Fruit fly (Drosophila melanogaster): ENCODE data around the gene Ddr.

Gene Ddr

DNA sequence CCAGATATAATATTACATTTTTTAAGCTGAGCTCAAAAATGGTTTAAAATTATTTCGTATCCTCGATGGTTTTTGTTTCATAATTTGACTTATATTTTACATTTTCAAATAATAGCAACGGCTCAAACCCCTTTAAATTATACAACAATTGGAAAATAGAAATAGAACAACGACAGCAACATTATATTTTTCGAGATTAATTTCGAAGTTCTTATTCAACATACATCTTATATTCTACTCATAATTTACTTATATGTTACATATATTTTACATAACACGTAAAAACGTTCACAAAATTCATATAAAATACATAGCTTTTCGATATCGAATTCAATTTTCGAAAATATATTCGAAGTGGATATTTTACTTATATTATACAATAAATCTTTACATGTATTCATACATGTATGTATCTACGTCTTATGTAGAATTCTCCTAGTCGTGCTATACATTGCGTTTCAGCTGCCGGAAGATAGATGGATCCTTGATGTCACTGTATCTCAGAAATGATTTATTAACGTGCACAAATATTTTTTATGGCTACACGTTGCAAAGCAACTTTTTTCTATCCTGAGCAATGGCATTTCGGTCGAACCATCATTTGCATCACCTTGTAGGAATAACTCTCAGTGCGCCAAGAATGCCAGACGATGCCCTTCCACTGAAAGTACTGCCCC is 103.9 kb downstream of the Ddr start (continued):
- peak; percentile 21 for TF ChIP-seq CG1602 (GFP tag; optimal IDR thresholded peaks at IDR 0.05)
- peak; percentile 46 for TF ChIP-seq Hsf (GFP tag; optimal IDR thresholded peaks at IDR 0.05)
- peak; percentile 56 for TF ChIP-seq Blimp-1 (GFP tag; optimal IDR thresholded peaks at IDR 0.05)
- TF ChIP-seq CG10979 (tag; optimal IDR thresholded peaks at IDR 0.05): peak; percentile 87
- peak; percentile 45 for TF ChIP-seq fd102C (GFP tag; optimal IDR thresholded peaks at IDR 0.05)
- no peak for TF ChIP-seq ttk (GFP tag; IDR thresholded peaks at IDR 0.05)
- TF ChIP-seq CG8359 (GFP tag; optimal IDR thresholded peaks at IDR 0.05; ENCODE audit: borderline replicate concordance): no peak
- no peak for TF ChIP-seq bigmax (GFP tag; optimal IDR thresholded peaks at IDR 0.05)
- no peak for TF ChIP-seq CG10147 (GFP tag; optimal IDR thresholded peaks at IDR 0.05)
- TF ChIP-seq E2f1 (GFP tag; IDR thresholded peaks at IDR 0.05): no peak
- TF ChIP-seq kay (GFP tag; optimal IDR thresholded peaks at IDR 0.05): no peak
- peak; percentile 32 for TF ChIP-seq CG12219 (GFP tag; optimal IDR thresholded peaks at IDR 0.05)
- TF ChIP-seq bcd (GFP tag; optimal IDR thresholded peaks at IDR 0.05): peak; percentile 39
- TF ChIP-seq Poxn (GFP tag; IDR thresholded peaks at IDR 0.05): no peak
- no peak for TF ChIP-seq ac (GFP tag; optimal IDR thresholded peaks at IDR 0.05)
- peak; percentile 19 for TF ChIP-seq CG30431 (GFP tag; optimal IDR thresholded peaks at IDR 0.05)
- peak; percentile 59 for TF ChIP-seq CG17359 (tag; optimal IDR thresholded peaks at IDR 0.05)
- peak; percentile 25 for TF ChIP-seq Jarid2 (GFP tag; optimal IDR thresholded peaks at IDR 0.05)
- peak; percentile 34 for TF ChIP-seq Nf-YB (GFP tag; optimal IDR thresholded peaks at IDR 0.05)
- no peak for TF ChIP-seq CG12236 (GFP tag; optimal IDR thresholded peaks at IDR 0.05)
- TF ChIP-seq en (GFP tag; optimal IDR thresholded peaks at IDR 0.05): peak; percentile 43
- TF ChIP-seq CG2875 (GFP tag; optimal IDR thresholded peaks at IDR 0.05): peak; percentile 48
- TF ChIP-seq CG8944 (GFP tag; optimal IDR thresholded peaks at IDR 0.05): no peak
- TF ChIP-seq H2.0 (GFP tag; IDR thresholded peaks at IDR 0.05): peak; percentile 24; the same call in 1 of the 2 replicates
- TF ChIP-seq CG13296 (GFP tag; optimal IDR thresholded peaks at IDR 0.05): peak; percentile 33
- peak; percentile 49 for TF ChIP-seq Fer3 (tag; optimal IDR thresholded peaks at IDR 0.05)
- TF ChIP-seq Sry-β (GFP tag; optimal IDR thresholded peaks at IDR 0.05): no peak
- peak; percentile 22 for TF ChIP-seq HHEX (GFP tag; optimal IDR thresholded peaks at IDR 0.05)
- TF ChIP-seq org-1 (GFP tag; optimal IDR thresholded peaks at IDR 0.05): no peak
- peak; percentile 26; the same call in 1 of the 2 replicates for TF ChIP-seq ara (GFP tag; IDR thresholded peaks at IDR 0.05)
- peak; percentile 34 for TF ChIP-seq unpg (GFP tag; optimal IDR thresholded peaks at IDR 0.05)
- peak in 1 of 2 experiments; percentile 45 for TF ChIP-seq Hr51 (GFP tag; optimal IDR thresholded peaks at IDR 0.05)
- peak; percentile 59 for TF ChIP-seq amos (GFP tag; IDR thresholded peaks at IDR 0.05; ENCODE audit: partially characterized antibody)
- no peak for TF ChIP-seq Lpt (GFP tag; optimal IDR thresholded peaks at IDR 0.05)
- peak; percentile 22 for TF ChIP-seq Nf-YC (tag; optimal IDR thresholded peaks at IDR 0.05)
- TF ChIP-seq CG13424 (tag; optimal IDR thresholded peaks at IDR 0.05): peak; percentile 17
- peak; percentile 33 for TF ChIP-seq CG6254 (GFP tag; optimal IDR thresholded peaks at IDR 0.05)
- TF ChIP-seq hkb (optimal IDR thresholded peaks at IDR 0.05): no peak
- peak; percentile 38; the same call in 1 of the 2 replicates for TF ChIP-seq hkb (GFP tag; IDR thresholded peaks at IDR 0.05)
- peak; percentile 37 for TF ChIP-seq CG15514 (GFP tag; optimal IDR thresholded peaks at IDR 0.05)
- peak; percentile 28 for TF ChIP-seq CG15269 (tag; optimal IDR thresholded peaks at IDR 0.05)
- TF ChIP-seq CG8388 (GFP tag; optimal IDR thresholded peaks at IDR 0.05): no peak
- TF ChIP-seq ERR (GFP tag; optimal IDR thresholded peaks at IDR 0.05): no peak
- peak; percentile 60 for TF ChIP-seq nerfin-1 (tag; optimal IDR thresholded peaks at IDR 0.05)
- no peak for TF ChIP-seq CG12769 (tag; optimal IDR thresholded peaks at IDR 0.05)
- TF ChIP-seq Atf-2 (GFP tag; optimal IDR thresholded peaks at IDR 0.05): no peak
- TF ChIP-seq grn (GFP tag; optimal IDR thresholded peaks at IDR 0.05): no peak
- TF ChIP-seq grau (tag; optimal IDR thresholded peaks at IDR 0.05): peak; percentile 34
- TF ChIP-seq Oaz (GFP tag; IDR thresholded peaks at IDR 0.05): 0 out of 2 replicates have a peak, but pooled peaks have one; percentile 28

All from whole organism, embryonic.